Fruit fly (Drosophila melanogaster) Kc167 (cell line): ENCODE measurements around the gene CG17593.

ENCODE experiments used
- Myc ChIP-seq: fragments of >200 bp; optimal IDR thresholded peaks from 2 replicates; lab custom pipeline; 2017; ENCODE audit warnings: missing external identifiers
- h ChIP-seq: fragments of >200 bp; optimal IDR thresholded peaks from 3 replicates; lab custom pipeline; 2018; ENCODE audit warnings: missing external identifiers
- insv ChIP-seq: fragments of >200 bp; optimal IDR thresholded peaks from 3 replicates; lab custom pipeline; 2018; ENCODE audit warnings: missing external identifiers
- psq ChIP-seq: fragments of >200 bp; optimal IDR thresholded peaks from 2 replicates; lab custom pipeline; 2017; ENCODE audit warnings: missing external identifiers

DNA sequence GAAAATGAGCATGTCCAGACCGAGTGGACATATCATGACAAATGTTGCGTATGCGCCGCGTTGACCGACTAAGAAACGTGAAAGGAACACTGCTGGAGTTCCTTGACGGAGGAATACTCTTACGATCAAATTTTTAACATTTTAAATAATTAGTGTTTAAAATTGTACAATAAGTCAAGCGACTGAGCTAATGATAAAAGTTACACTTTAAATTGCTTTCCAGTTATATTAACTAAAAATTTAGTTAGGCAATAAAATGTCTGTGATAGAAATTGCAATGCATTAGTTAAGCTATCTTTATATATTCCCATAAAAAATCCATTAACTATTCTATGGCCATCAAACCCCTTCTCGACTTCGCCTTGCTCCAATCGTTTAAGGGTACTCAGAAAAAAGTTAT, 29.9 kb upstream of the CG17593 start:
- TF ChIP-seq Myc (lab: Kevin White, UChicago) (no peak), h (lab: Kevin White, UChicago) (no peak), insv (no peak), psq (no peak)
